Worm (Caenorhabditis elegans) whole organism, L4/young adult: Measurements from ENCODE around the gene srx-111.
"Not testable (repeated sequence)": the region's sequence is repeated elsewhere in the genome, so short reads cannot be mapped to it uniquely, and the experiment has no call there.

Source experiments
- W03F9.2 ChIP-seq: fragments of 150-350 bp; optimal IDR thresholded peaks from 2 replicates; lab custom pipeline; 2014; ENCODE audit warnings: missing biosample characterization, missing genetic modification characterization
- dao-5 ChIP-seq: sonication (generic microtip); optimal IDR thresholded peaks from 2 replicates; lab custom pipeline; 2016; ENCODE audit warnings: missing genotype, missing genetic modification characterization, moderate library complexity, missing compliant biosample characterization
- him-1 ChIP-seq: sonication (generic microtip); optimal IDR thresholded peaks from 2 replicates; lab custom pipeline; 2016; ENCODE audit warnings: missing genotype, missing genetic modification reagents, missing genetic modification characterization, missing compliant biosample characterization

srx-111 gene

ce11 chrII:3748719-3749118, 8.9 kb upstream of the srx-111 start, which contains the start of gene fbxb-90:
Gene fbxb-90, minus strand, starts transcription at chrII:3748819.
- TF ChIP-seq him-1 (no peak), W03F9.2 (tag; lab: Kevin White, UChicago) (no peak), dao-5 (tag; lab: Kevin White, UChicago) (no peak)

ce11 chrII:3750685-3751084, 6.9 kb upstream of the srx-111 start, which contains the start of gene fbxb-91:
Gene fbxb-91, minus strand, starts transcription at chrII:3750785.
- no peak for TF ChIP-seq W03F9.2 (tag; lab: Kevin White, UChicago)
- TF ChIP-seq dao-5 (tag; lab: Kevin White, UChicago) = no peak
- TF ChIP-seq him-1 = no peak

- TF ChIP-seq him-1 = no peak
These were observed 5.4 kb upstream of the srx-111 start, which contains the start of gene sdz-11 for ce11 chrII:3752184-3752583. Gene sdz-11, minus strand, starts transcription at chrII:3752284.

ce11 chrII:3753598-3753997, 4.0 kb upstream of the srx-111 start, which contains the start of gene rcd-1:
Gene rcd-1, plus strand, starts transcription at chrII:3753898.
- TF ChIP-seq W03F9.2 (tag; lab: Kevin White, UChicago) (no peak), him-1 (no peak), dao-5 (tag; lab: Kevin White, UChicago) (no peak)

ce11 chrII:3759010-3759409, 1.4 kb downstream of the srx-111 start, which contains the start of gene T24E12.12:
Gene T24E12.12, plus strand, starts transcription at chrII:3759290.
- TF ChIP-seq him-1 = no peak
- no peak for TF ChIP-seq W03F9.2 (tag; lab: Kevin White, UChicago)
- TF ChIP-seq dao-5 (tag; lab: Kevin White, UChicago) = no peak

ce11 chrII:3761599-3761998, 4.0 kb downstream of the srx-111 start, which contains the start of gene T24E12.6:
Gene T24E12.6, minus strand, starts transcription at chrII:3761699.
- TF ChIP-seq him-1; dao-5 (tag; lab: Kevin White, UChicago); W03F9.2 (tag; lab: Kevin White, UChicago): not testable (repeated sequence)

ce11 chrII:3764486-3764885, 6.9 kb downstream of the srx-111 start, which contains the start of gene srx-112:
Gene srx-112, minus strand, starts transcription at chrII:3764586.
- no peak for TF ChIP-seq him-1
- TF ChIP-seq W03F9.2 (tag; lab: Kevin White, UChicago) = no peak
- no peak for TF ChIP-seq dao-5 (tag; lab: Kevin White, UChicago)

- TF ChIP-seq dao-5 (tag; lab: Kevin White, UChicago) (no peak), him-1 (no peak), W03F9.2 (tag; lab: Kevin White, UChicago) (no peak)
These were observed 14.0 kb downstream of the srx-111 start for ce11 chrII:3771640-3772039.

ce11 chrII:3773130-3773529, 15.5 kb downstream of the srx-111 start, which contains the start of gene T24E12.10:
Gene T24E12.10, minus strand, starts transcription at chrII:3773230.
- TF ChIP-seq dao-5 (tag; lab: Kevin White, UChicago) = no peak
- no peak for TF ChIP-seq him-1
- no peak for TF ChIP-seq W03F9.2 (tag; lab: Kevin White, UChicago)

ce11 chrII:3775719-3776118, 18.1 kb downstream of the srx-111 start, which contains the start of gene T24E12.3:
Gene T24E12.3, plus strand, starts transcription at chrII:3776019.
- TF ChIP-seq W03F9.2 (tag; lab: Kevin White, UChicago) = no peak
- no peak for TF ChIP-seq dao-5 (tag; lab: Kevin White, UChicago)
- no peak for TF ChIP-seq him-1

ce11 chrII:3777802-3778201, 20.2 kb downstream of the srx-111 start:
- TF ChIP-seq W03F9.2 (tag; lab: Kevin White, UChicago) (no peak), him-1 (no peak), dao-5 (tag; lab: Kevin White, UChicago) (no peak)

- TF ChIP-seq him-1 (no peak), W03F9.2 (tag; lab: Kevin White, UChicago) (no peak), dao-5 (tag; lab: Kevin White, UChicago) (no peak)
These were observed 21.9 kb downstream of the srx-111 start, which contains the start of gene T24E12.11 for ce11 chrII:3779463-3779862. Gene T24E12.11, minus strand, starts transcription at chrII:3779563.

ce11 chrII:3781238-3781637, 23.6 kb downstream of the srx-111 start:
- no peak for TF ChIP-seq dao-5 (tag; lab: Kevin White, UChicago)
- TF ChIP-seq W03F9.2 (tag; lab: Kevin White, UChicago) = no peak
- TF ChIP-seq him-1 = no peak

- TF ChIP-seq W03F9.2 (tag; lab: Kevin White, UChicago) (no peak), him-1 (no peak), dao-5 (tag; lab: Kevin White, UChicago) (no peak)
These were observed 24.9 kb downstream of the srx-111 start, which contains the start of gene T24E12.2 for ce11 chrII:3782309-3783000. Gene T24E12.2, plus strand, starts transcription at chrII:3782950.
